Fruit fly (Drosophila melanogaster) whole organism, adult: ENCODE results near the gene Vps52.

Source experiments
- CG11617 ChIP-seq: fragments of 200-800 bp; sonication (Bioruptor generic); optimal IDR thresholded peaks from 2 replicates; lab custom pipeline; 2017; ENCODE audit warnings: mild to moderate bottlenecking, missing biosample characterization, missing genetic modification reagents, missing genetic modification characterization
- CG12768 ChIP-seq: fragments of 200-800 bp; sonication (Bioruptor generic); optimal IDR thresholded peaks from 2 replicates; lab custom pipeline; 2017; ENCODE audit warnings: missing biosample characterization, missing genetic modification characterization, mild to moderate bottlenecking, moderate library complexity, missing genetic modification reagents
- CG14711 ChIP-seq: fragments of 200-800 bp; sonication (Bioruptor generic); optimal IDR thresholded peaks from 2 replicates; lab custom pipeline; 2018; ENCODE audit warnings: missing biosample characterization, mild to moderate bottlenecking, missing genetic modification characterization, moderate library complexity
- CG1620 ChIP-seq: fragments of 200-800 bp; sonication (Bioruptor generic); optimal IDR thresholded peaks from 2 replicates; lab custom pipeline; 2016; ENCODE audit warnings: missing biosample characterization, missing genetic modification characterization
- CG33017 ChIP-seq: fragments of 200-800 bp; sonication (Bioruptor generic); optimal IDR thresholded peaks from 2 replicates; lab custom pipeline; 2018; ENCODE audit warnings: missing biosample characterization, mild to moderate bottlenecking, missing genetic modification characterization, moderate library complexity
- CG5204 ChIP-seq: fragments of 200-800 bp; sonication (Bioruptor generic); optimal IDR thresholded peaks from 2 replicates; lab custom pipeline; 2016; ENCODE audit warnings: missing biosample characterization, missing genetic modification characterization
- CG7045 ChIP-seq: fragments of 200-800 bp; sonication (Bioruptor generic); optimal IDR thresholded peaks from 2 replicates; lab custom pipeline; 2017; ENCODE audit warnings: missing biosample characterization, mild to moderate bottlenecking, missing genetic modification characterization
- CG7101 ChIP-seq: fragments of 200-800 bp; sonication (Bioruptor generic); optimal IDR thresholded peaks from 2 replicates; lab custom pipeline; 2018; ENCODE audit warnings: missing biosample characterization, mild to moderate bottlenecking, missing genetic modification characterization, moderate library complexity
- Clk ChIP-seq: fragments of 200-800 bp; sonication (Bioruptor generic); optimal IDR thresholded peaks from 2 replicates; lab custom pipeline; 2017; ENCODE audit warnings: missing biosample characterization, missing genetic modification characterization
- Crg-1 ChIP-seq: fragments of 200-800 bp; sonication (Bioruptor generic); optimal IDR thresholded peaks from 2 replicates; lab custom pipeline; 2016; ENCODE audit warnings: missing biosample characterization, missing genetic modification characterization
- Hr96 ChIP-seq: fragments of 200-800 bp; sonication (Bioruptor generic); optimal IDR thresholded peaks from 2 replicates; lab custom pipeline; 2016; ENCODE audit warnings: missing biosample characterization, missing genetic modification characterization
- Mnt ChIP-seq: fragments of 200-800 bp; sonication (Bioruptor generic); optimal IDR thresholded peaks from 2 replicates; lab custom pipeline; 2016; ENCODE audit warnings: missing biosample characterization, mild to moderate bottlenecking, missing genetic modification characterization
- bab1 ChIP-seq: fragments of 200-800 bp; sonication (Bioruptor generic); optimal IDR thresholded peaks from 3 replicates; lab custom pipeline; 2019; ENCODE audit warnings: missing biosample characterization, mild to moderate bottlenecking, missing genetic modification characterization, moderate library complexity
- cic ChIP-seq: fragments of 200-800 bp; sonication (Bioruptor generic); optimal IDR thresholded peaks from 2 replicates; lab custom pipeline; 2017; ENCODE audit warnings: missing biosample characterization, mild to moderate bottlenecking, missing genetic modification characterization, moderate library complexity
- cnc ChIP-seq, 2 experiments: fragments of >200 bp; optimal IDR thresholded peaks; 2 replicates each; lab custom pipeline; 2017
- kay ChIP-seq: fragments of 200-800 bp; sonication (Bioruptor generic); peaks from one replicate; lab custom pipeline; 2016; ENCODE audit warnings: missing biosample characterization, missing genetic modification characterization, borderline replicate concordance
- ovo ChIP-seq: fragments of 200-800 bp; sonication (Bioruptor generic); optimal IDR thresholded peaks from 2 replicates; lab custom pipeline; 2016; ENCODE audit warnings: missing biosample characterization, missing genetic modification characterization
- pad ChIP-seq: fragments of 200-800 bp; sonication (Bioruptor generic); optimal IDR thresholded peaks from 3 replicates; lab custom pipeline; 2017; ENCODE audit warnings: missing biosample characterization, missing genetic modification characterization, mild to moderate bottlenecking, moderate library complexity, missing genetic modification reagents
- tj ChIP-seq: fragments of 200-800 bp; sonication (Bioruptor generic); optimal IDR thresholded peaks from 3 replicates; lab custom pipeline; 2017; ENCODE audit warnings: missing biosample characterization, mild to moderate bottlenecking, missing genetic modification characterization, moderate library complexity
- toe ChIP-seq: fragments of 200-800 bp; sonication (Bioruptor generic); optimal IDR thresholded peaks from 2 replicates; lab custom pipeline; 2016; ENCODE audit warnings: missing biosample characterization, missing genetic modification characterization

The Vps52 gene

dm6 chr2L:5542944-5543515, 19.3 kb upstream of the Vps52 start:
- TF ChIP-seq CG7045 (peak; percentile 5), cnc (optimal IDR thresholded peaks at IDR 0.05; lab: Kevin White, UChicago) (no peak), CG1620 (GFP tag; lab: Kevin White, UChicago) (no peak), pad (GFP tag; lab: Kevin White, UChicago) (peak; percentile 97), cic (no peak)

- TF ChIP-seq CG7101 (peak; percentile 5), ovo (GFP tag; lab: Kevin White, UChicago) (no peak), cic (no peak), tj (no peak), CG33017 (tag; lab: Kevin White, UChicago) (no peak), CG1620 (GFP tag; lab: Kevin White, UChicago) (no peak), Mnt (peak; percentile 56), Clk (GFP tag; lab: Kevin White, UChicago) (no peak), CG11617 (peak; percentile 40)
Observed at dm6 chr2L:5541935-5542685, 18.4 kb upstream of the Vps52 start, which contains the start of the genes Hel25E and Lam. Gene Hel25E (minus strand): TSS chr2L:5542314. Gene Lam (plus strand): TSS chr2L:5542480.

DNA sequence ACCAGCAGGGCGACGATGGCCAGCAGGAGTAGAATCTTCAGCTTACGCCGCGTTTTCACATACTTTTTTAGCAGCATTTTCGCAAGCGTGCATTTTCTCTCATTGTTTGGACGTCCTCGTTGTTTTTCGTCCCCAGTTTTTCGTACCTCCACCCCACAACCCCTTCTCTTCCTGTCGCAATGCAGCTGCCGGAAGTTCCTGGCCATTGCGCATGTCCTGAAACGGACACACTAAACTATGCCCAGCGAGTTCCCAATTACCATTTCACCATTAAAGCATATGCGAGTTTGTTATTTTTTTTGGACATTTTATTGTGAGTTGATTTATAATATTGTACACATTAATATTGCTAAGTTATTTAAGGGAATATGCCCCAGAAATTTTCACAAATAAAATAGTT, 15.3 kb upstream of the Vps52 start, which contains the start of gene CG14015:
Gene CG14015, minus strand, starts transcription at position 163 of the 400 bp plus-strand sequence.
- TF ChIP-seq bab1 (GFP tag; lab: Kevin White, UChicago) (no peak), CG33017 (tag; lab: Kevin White, UChicago) (no peak), CG1620 (GFP tag; lab: Kevin White, UChicago) (no peak), CG7101 (no peak)

- TF ChIP-seq CG33017 (tag; lab: Kevin White, UChicago) (no peak), kay (no peak), CG12768 (no peak), Hr96 (GFP tag; lab: Kevin White, UChicago) (no peak), CG7101 (no peak), Crg-1 (GFP tag; lab: Kevin White, UChicago) (no peak), CG5204 (no peak), Clk (GFP tag; lab: Kevin White, UChicago) (no peak), cic (no peak), ovo (GFP tag; lab: Kevin White, UChicago) (no peak), bab1 (GFP tag; lab: Kevin White, UChicago) (no peak), CG14711 (tag; lab: Kevin White, UChicago) (no peak), Mnt (no peak), toe (no peak), CG11617 (no peak), pad (GFP tag; lab: Kevin White, UChicago) (no peak)
Observed at dm6 chr2L:5537063-5537462, 13.4 kb upstream of the Vps52 start.

DNA sequence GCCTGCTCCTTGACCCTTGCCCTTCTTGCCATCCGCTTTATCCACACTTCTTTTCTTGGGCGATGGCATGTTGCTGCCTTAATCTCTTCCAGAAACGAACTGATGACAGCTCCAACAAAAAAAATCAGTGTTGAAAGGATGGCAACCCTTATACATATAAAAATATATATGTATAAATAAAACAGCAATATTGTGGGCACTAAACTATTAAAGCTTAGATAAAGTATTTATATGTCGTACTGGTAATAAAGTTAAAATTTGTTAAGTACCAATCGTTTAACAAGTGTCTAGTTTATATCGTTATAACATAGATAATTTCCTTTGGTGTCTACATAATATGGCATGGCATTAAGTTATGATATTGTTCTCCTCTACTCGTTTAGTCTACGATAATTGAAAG, 13.0 kb upstream of the Vps52 start, which contains the start of gene tomb:
Gene tomb, minus strand, starts transcription at position 101 of the 400 bp plus-strand sequence.
- TF ChIP-seq tj, result no peak
- TF ChIP-seq ovo (GFP tag; lab: Kevin White, UChicago), result no peak
- no peak for TF ChIP-seq pad (GFP tag; lab: Kevin White, UChicago)
- TF ChIP-seq kay, result no peak
- no peak for TF ChIP-seq Mnt
- no peak for TF ChIP-seq CG7045
- TF ChIP-seq CG33017 (tag; lab: Kevin White, UChicago), result no peak
- no peak for TF ChIP-seq cic
- TF ChIP-seq Crg-1 (GFP tag; lab: Kevin White, UChicago), result no peak
- no peak for TF ChIP-seq bab1 (GFP tag; lab: Kevin White, UChicago)
- no peak for TF ChIP-seq Hr96 (GFP tag; lab: Kevin White, UChicago)
- TF ChIP-seq toe, result no peak
- TF ChIP-seq CG7101, result no peak

dm6 chr2L:5532061-5532460, 8.4 kb upstream of the Vps52 start, which contains the start of gene Coq6:
Gene Coq6 (minus strand): TSS chr2L:5532223.
- TF ChIP-seq cnc (optimal IDR thresholded peaks at IDR 0.05; lab: Kevin White, UChicago) (no peak), Hr96 (GFP tag; lab: Kevin White, UChicago) (no peak), CG14711 (tag; lab: Kevin White, UChicago) (no peak), CG5204 (no peak)

dm6 chr2L:5527861-5528260, 4.2 kb upstream of the Vps52 start, which contains the start of gene CG31915:
Gene CG31915 (plus strand): TSS chr2L:5528123.
- no peak for TF ChIP-seq kay
- no peak for TF ChIP-seq CG5204
- no peak for TF ChIP-seq bab1 (GFP tag; lab: Kevin White, UChicago)
- no peak for TF ChIP-seq CG7101
- no peak for TF ChIP-seq CG14711 (tag; lab: Kevin White, UChicago)
- TF ChIP-seq cnc (optimal IDR thresholded peaks at IDR 0.05; lab: Kevin White, UChicago), result no peak
- no peak for TF ChIP-seq cic
- TF ChIP-seq CG1620 (GFP tag; lab: Kevin White, UChicago), result no peak
- no peak for TF ChIP-seq Hr96 (GFP tag; lab: Kevin White, UChicago)
- no peak for TF ChIP-seq Clk (GFP tag; lab: Kevin White, UChicago)
- TF ChIP-seq CG33017 (tag; lab: Kevin White, UChicago), result no peak
- no peak for TF ChIP-seq Crg-1 (GFP tag; lab: Kevin White, UChicago)
- TF ChIP-seq ovo (GFP tag; lab: Kevin White, UChicago), result no peak
- TF ChIP-seq CG7045, result no peak
- no peak for TF ChIP-seq Mnt
